Worm (Caenorhabditis elegans) whole organism, L1 larva: ENCODE data around the gene F43B10.1.

Experiments
- C04F5.9 ChIP-seq: sonication (generic microtip); optimal IDR thresholded peaks from 2 replicates; lab custom pipeline; 2016; ENCODE audit warnings: missing genetic modification characterization, missing compliant biosample characterization
- C16A3.4 ChIP-seq: fragments of 150-350 bp; optimal IDR thresholded peaks from 2 replicates; lab custom pipeline; 2014; ENCODE audit warnings: missing biosample characterization, missing genetic modification characterization
- F16B12.6 ChIP-seq: fragments of 150-350 bp; optimal IDR thresholded peaks from 2 replicates; lab custom pipeline; 2014; ENCODE audit warnings: missing biosample characterization, missing genetic modification characterization
- aha-1 ChIP-seq: fragments of 150-350 bp; optimal IDR thresholded peaks from 2 replicates; lab custom pipeline; 2014; ENCODE audit warnings: missing biosample characterization, missing genetic modification characterization
- alr-1 ChIP-seq: fragments of 200-800 bp; sonication (Bioruptor generic); optimal IDR thresholded peaks from 2 replicates; lab custom pipeline; 2018; ENCODE audit warnings: borderline replicate concordance, mild to moderate bottlenecking, missing genetic modification characterization, missing compliant biosample characterization
- aly-2 ChIP-seq: fragments of 150-350 bp; optimal IDR thresholded peaks from 2 replicates; lab custom pipeline; 2014; ENCODE audit warnings: missing biosample characterization, missing genetic modification characterization
- ceh-8 ChIP-seq: fragments of 200-800 bp; sonication (Bioruptor generic); optimal IDR thresholded peaks from 2 replicates; lab custom pipeline; 2018; ENCODE audit warnings: mild to moderate bottlenecking, missing genetic modification characterization, moderate library complexity, missing compliant biosample characterization
- ceh-82 ChIP-seq, 3 experiments: fragments of 150-350 bp in 1 of 3; sonication (generic microtip) in 2 of 3; optimal IDR thresholded peaks; 2 replicates each; lab custom pipeline; 2014 to 2017; ENCODE audit warnings: missing biosample characterization in 3 of 3, missing genetic modification characterization in 3 of 3
- ceh-88 ChIP-seq: fragments of 200-800 bp; sonication (Bioruptor generic); IDR thresholded peaks from 2 replicates; pipeline ENCODE4 v1.3.6; 2022; ENCODE audit warnings: missing genetic modification characterization, missing compliant biosample characterization
- ceh-90 ChIP-seq: sonication (generic microtip); optimal IDR thresholded peaks from 2 replicates; lab custom pipeline; 2016; ENCODE audit warnings: missing genetic modification characterization, missing compliant biosample characterization
- efl-3 ChIP-seq: fragments of 200-800 bp; sonication (Bioruptor generic); optimal IDR thresholded peaks from 2 replicates; lab custom pipeline; 2018; ENCODE audit warnings: mild to moderate bottlenecking, missing genetic modification characterization, missing compliant biosample characterization
- egl-13 ChIP-seq: sonication (generic microtip); optimal IDR thresholded peaks from 2 replicates; lab custom pipeline; 2016; ENCODE audit warnings: missing genotype, missing genetic modification reagents, missing genetic modification characterization, missing compliant biosample characterization
- egl-27 ChIP-seq, 2 experiments: fragments of 150-350 bp in 1 of 2; sonication (generic microtip); optimal IDR thresholded peaks; 3 replicates each; lab custom pipeline; 2017 to 2018; ENCODE audit warnings: missing biosample characterization in 2 of 2, missing genetic modification characterization in 2 of 2, missing genetic modification reagents in 2 of 2
- fkh-10 ChIP-seq: sonication (generic microtip); optimal IDR thresholded peaks from 2 replicates; lab custom pipeline; 2017; ENCODE audit warnings: missing biosample characterization, missing genetic modification reagents, missing genetic modification characterization
- fkh-4 ChIP-seq: sonication (generic microtip); optimal IDR thresholded peaks from 2 replicates; lab custom pipeline; 2016; ENCODE audit warnings: missing compliant biosample characterization, missing genetic modification characterization, borderline replicate concordance
- fkh-8 ChIP-seq: sonication (generic microtip); optimal IDR thresholded peaks from 2 replicates; lab custom pipeline; 2016; ENCODE audit warnings: mild to moderate bottlenecking, missing genetic modification characterization, missing compliant biosample characterization
- grh-1 ChIP-seq: fragments of 200-800 bp; sonication (Bioruptor generic); IDR thresholded peaks from 2 replicates; pipeline ENCODE4 v1.3.6; 2022; ENCODE audit warnings: missing genetic modification reagents, missing genetic modification characterization, missing compliant biosample characterization
- hlh-17 ChIP-seq: fragments of 200-800 bp; sonication (Bioruptor generic); optimal IDR thresholded peaks from 2 replicates; lab custom pipeline; 2018; ENCODE audit warnings: missing genetic modification characterization, mild to moderate bottlenecking, missing compliant biosample characterization, moderate library complexity, borderline replicate concordance
- hlh-4 ChIP-seq: sonication (generic microtip); optimal IDR thresholded peaks from 2 replicates; lab custom pipeline; 2016; ENCODE audit warnings: mild to moderate bottlenecking, missing genetic modification characterization, missing compliant biosample characterization
- hpl-2 ChIP-seq: fragments of 150-350 bp; optimal IDR thresholded peaks from 2 replicates; lab custom pipeline; 2014; ENCODE audit warnings: missing biosample characterization, missing genetic modification reagents, missing genetic modification characterization
- irx-1 ChIP-seq: sonication (generic microtip); optimal IDR thresholded peaks from 2 replicates; lab custom pipeline; 2016; ENCODE audit warnings: missing genetic modification characterization, missing compliant biosample characterization
- jun-1 ChIP-seq: fragments of 150-350 bp; optimal IDR thresholded peaks from 2 replicates; lab custom pipeline; 2014; ENCODE audit warnings: missing biosample characterization, missing genetic modification reagents, missing genetic modification characterization
- lin-13 ChIP-seq: fragments of 150-350 bp; optimal IDR thresholded peaks from 2 replicates; lab custom pipeline; 2014; ENCODE audit warnings: missing biosample characterization, missing genetic modification reagents, missing genetic modification characterization
- lin-14 ChIP-seq: fragments of 200-800 bp; sonication (Bioruptor generic); optimal IDR thresholded peaks from 2 replicates; lab custom pipeline; 2018; ENCODE audit warnings: mild to moderate bottlenecking, missing genetic modification characterization, moderate library complexity, missing compliant biosample characterization
- lin-39 ChIP-seq: fragments of 150-350 bp; optimal IDR thresholded peaks from 2 replicates; lab custom pipeline; 2014; ENCODE audit warnings: missing biosample characterization, missing genetic modification reagents, missing genetic modification characterization
- lir-3 ChIP-seq: sonication (generic microtip); optimal IDR thresholded peaks from 2 replicates; lab custom pipeline; 2016; ENCODE audit warnings: mild to moderate bottlenecking, missing genetic modification characterization, moderate library complexity, missing compliant biosample characterization; ENCODE audit not compliant: poor library complexity
- lsy-2 ChIP-seq, 2 experiments: fragments of 150-350 bp; optimal IDR thresholded peaks; 2 replicates each; lab custom pipeline; 2014; ENCODE audit warnings: missing biosample characterization in 2 of 2, missing genetic modification characterization in 2 of 2
- mef-2 ChIP-seq: fragments of 150-350 bp; optimal IDR thresholded peaks from 2 replicates; lab custom pipeline; 2014; ENCODE audit warnings: missing biosample characterization, missing genetic modification characterization
- nhr-11 ChIP-seq: fragments of 150-350 bp; optimal IDR thresholded peaks from 2 replicates; lab custom pipeline; 2014; ENCODE audit warnings: missing biosample characterization, missing genetic modification characterization
- nhr-20 ChIP-seq: sonication (generic microtip); optimal IDR thresholded peaks from 2 replicates; lab custom pipeline; 2016; ENCODE audit warnings: mild to moderate bottlenecking, missing genetic modification characterization, missing compliant biosample characterization
- nhr-237 ChIP-seq: fragments of 150-350 bp; optimal IDR thresholded peaks from 2 replicates; lab custom pipeline; 2014; ENCODE audit warnings: missing biosample characterization, missing genetic modification characterization
- nhr-47 ChIP-seq: sonication (generic microtip); optimal IDR thresholded peaks from 2 replicates; lab custom pipeline; 2016; ENCODE audit warnings: mild to moderate bottlenecking, missing genetic modification characterization, moderate library complexity, missing compliant biosample characterization
- nhr-77 ChIP-seq: fragments of 150-350 bp; optimal IDR thresholded peaks from 2 replicates; lab custom pipeline; 2014; ENCODE audit warnings: missing biosample characterization, missing genetic modification characterization
- nhr-84 ChIP-seq: sonication (generic microtip); optimal IDR thresholded peaks from 2 replicates; lab custom pipeline; 2017; ENCODE audit warnings: missing biosample characterization, missing genetic modification characterization
- nhr-90 ChIP-seq: sonication (generic microtip); optimal IDR thresholded peaks from 2 replicates; lab custom pipeline; 2016; ENCODE audit warnings: mild to moderate bottlenecking, missing genetic modification characterization, missing compliant biosample characterization; ENCODE audit not compliant: poor library complexity
- pag-3 ChIP-seq: sonication (generic microtip); optimal IDR thresholded peaks from 2 replicates; lab custom pipeline; 2017; ENCODE audit warnings: missing genetic modification characterization, mild to moderate bottlenecking, missing compliant biosample characterization, antibody characterized with exemption, borderline replicate concordance; ENCODE audit not compliant: insufficient read depth
- pax-3 ChIP-seq: fragments of 200-800 bp; sonication (Bioruptor generic); optimal IDR thresholded peaks from 2 replicates; lab custom pipeline; 2018; ENCODE audit warnings: mild to moderate bottlenecking, missing genetic modification characterization, moderate library complexity, missing compliant biosample characterization
- pqm-1 ChIP-seq: sonication (generic microtip); optimal IDR thresholded peaks from 3 replicates; lab custom pipeline; 2017; ENCODE audit warnings: missing biosample characterization, missing genetic modification characterization
- rnt-1 ChIP-seq: sonication (generic microtip); optimal IDR thresholded peaks from 2 replicates; lab custom pipeline; 2016; ENCODE audit warnings: mild to moderate bottlenecking, missing genetic modification characterization, moderate library complexity, missing compliant biosample characterization
- skn-1 ChIP-seq: fragments of 150-350 bp; optimal IDR thresholded peaks from 2 replicates; lab custom pipeline; 2014; ENCODE audit warnings: missing biosample characterization, missing genetic modification characterization
- snpc-4 ChIP-seq: fragments of 150-350 bp; optimal IDR thresholded peaks from 2 replicates; lab custom pipeline; 2014; ENCODE audit warnings: missing biosample characterization, missing genetic modification characterization
- snu-23 ChIP-seq: sonication (generic microtip); optimal IDR thresholded peaks from 2 replicates; lab custom pipeline; 2016; ENCODE audit warnings: missing genetic modification characterization, missing compliant biosample characterization
- sptf-1 ChIP-seq: fragments of 150-350 bp; optimal IDR thresholded peaks from 2 replicates; lab custom pipeline; 2014; ENCODE audit warnings: missing biosample characterization, missing genetic modification characterization
- sup-37 ChIP-seq: fragments of 200-800 bp; sonication (Bioruptor generic); optimal IDR thresholded peaks from 2 replicates; lab custom pipeline; 2018; ENCODE audit warnings: mild to moderate bottlenecking, missing genetic modification characterization, missing compliant biosample characterization
- tbx-2 ChIP-seq: sonication (generic microtip); optimal IDR thresholded peaks from 2 replicates; lab custom pipeline; 2016; ENCODE audit warnings: missing genetic modification characterization, missing compliant biosample characterization
- tlp-1 ChIP-seq: fragments of 150-350 bp; optimal IDR thresholded peaks from 2 replicates; lab custom pipeline; 2014; ENCODE audit warnings: missing biosample characterization, missing genetic modification characterization
- unc-130 ChIP-seq: fragments of 150-350 bp; optimal IDR thresholded peaks from 2 replicates; lab custom pipeline; 2017; ENCODE audit warnings: missing biosample characterization, missing genetic modification characterization, inconsistent platforms
- unc-30 ChIP-seq: sonication (generic microtip); optimal IDR thresholded peaks from 2 replicates; lab custom pipeline; 2017; ENCODE audit warnings: missing biosample characterization, missing genetic modification characterization
- unc-86 ChIP-seq: sonication (generic microtip); optimal IDR thresholded peaks from 2 replicates; lab custom pipeline; 2016; ENCODE audit warnings: missing genetic modification characterization, missing compliant biosample characterization
- xbp-1 ChIP-seq: sonication (generic microtip); optimal IDR thresholded peaks from 2 replicates; lab custom pipeline; 2016; ENCODE audit warnings: missing genetic modification characterization, missing compliant biosample characterization
- ztf-4 ChIP-seq: fragments of 150-350 bp; optimal IDR thresholded peaks from 2 replicates; lab custom pipeline; 2014; ENCODE audit warnings: missing biosample characterization, missing genetic modification characterization

F43B10.1 gene

ce11 chrX:16612293-16612946 lies 50.2 kb downstream of the F43B10.1 start (continued):
- TF ChIP-seq nhr-20, result peak; percentile 97
- TF ChIP-seq ztf-4 (tag; lab: Kevin White, UChicago), result peak; percentile 95
- peak; percentile 67 for TF ChIP-seq C04F5.9 (tag; lab: Kevin White, UChicago)
- peak; percentile 94 for TF ChIP-seq unc-86 (tag; lab: Kevin White, UChicago)
- peak; percentile 90 for TF ChIP-seq rnt-1
- TF ChIP-seq tlp-1 (tag; lab: Kevin White, UChicago), result no peak
- no peak for TF ChIP-seq F16B12.6 (tag; lab: Kevin White, UChicago)
- peak; percentile 97 for TF ChIP-seq jun-1 (tag; lab: Kevin White, UChicago)
- TF ChIP-seq egl-27 (tag; optimal IDR thresholded peaks at IDR 0.05; lab: Kevin White, UChicago), result peak; percentile 63 to 75
- TF ChIP-seq lsy-2 (tag; optimal IDR thresholded peaks at IDR 0.05; lab: Kevin White, UChicago), result peak; percentile 80 to 94
- TF ChIP-seq pqm-1 (tag; lab: Kevin White, UChicago), result no peak
- TF ChIP-seq egl-13 (tag; lab: Kevin White, UChicago), result peak; percentile 91
- TF ChIP-seq mef-2 (tag; lab: Kevin White, UChicago), result peak; percentile 89
- peak; percentile 98 for TF ChIP-seq snu-23
- peak; percentile 58 for TF ChIP-seq skn-1 (tag; lab: Kevin White, UChicago)
- no peak for TF ChIP-seq nhr-84 (tag; lab: Kevin White, UChicago)
- TF ChIP-seq tbx-2 (tag; lab: Kevin White, UChicago), result peak; percentile 97
- peak; percentile 81; the same call in 1 of the 2 replicates for TF ChIP-seq ceh-88 (GFP tag; lab: Robert Waterston, UW)
- no peak for TF ChIP-seq alr-1 (tag; lab: Kevin White, UChicago)
- TF ChIP-seq pag-3, result no peak
- peak; percentile 93 for TF ChIP-seq nhr-237 (tag; lab: Kevin White, UChicago)
- TF ChIP-seq snpc-4 (tag; lab: Kevin White, UChicago), result peak; percentile 73
- TF ChIP-seq efl-3 (GFP tag; lab: Kevin White, UChicago), result no peak
- no peak for TF ChIP-seq unc-30 (tag; lab: Kevin White, UChicago)
- peak; percentile 78 for TF ChIP-seq unc-130 (tag; lab: Kevin White, UChicago)
- TF ChIP-seq xbp-1 (tag; lab: Kevin White, UChicago), result peak; percentile 92
- peak; percentile 65 for TF ChIP-seq hpl-2 (GFP tag; lab: Kevin White, UChicago)
- no peak for TF ChIP-seq aly-2 (tag; lab: Kevin White, UChicago)
- no peak for TF ChIP-seq ceh-90 (tag; lab: Kevin White, UChicago)
- TF ChIP-seq nhr-77, result peak; percentile 95
- peak; percentile 89 to 91 (median 89) for TF ChIP-seq ceh-82 (tag; optimal IDR thresholded peaks at IDR 0.05; lab: Kevin White, UChicago)
- TF ChIP-seq lin-14, result peak; percentile 99
- TF ChIP-seq aha-1 (tag; lab: Kevin White, UChicago), result peak; percentile 78
- no peak for TF ChIP-seq hlh-4
- peak; percentile 87 for TF ChIP-seq lir-3 (tag; lab: Kevin White, UChicago)
- TF ChIP-seq sup-37, result peak; percentile 60
- peak; percentile 59 for TF ChIP-seq ceh-8
- TF ChIP-seq nhr-47 (tag; lab: Kevin White, UChicago), result peak; percentile 95
- TF ChIP-seq nhr-11 (tag; lab: Kevin White, UChicago), result peak; percentile 73
- TF ChIP-seq hlh-17 (GFP tag; lab: Kevin White, UChicago), result no peak
- peak; percentile 72 for TF ChIP-seq grh-1 (GFP tag; lab: Robert Waterston, UW)
- TF ChIP-seq irx-1 (tag; lab: Kevin White, UChicago), result peak; percentile 84
- peak; percentile 82 for TF ChIP-seq pax-3 (tag; lab: Kevin White, UChicago)
- peak; percentile 94 for TF ChIP-seq fkh-10 (GFP tag; lab: Kevin White, UChicago)
- TF ChIP-seq fkh-8 (tag; lab: Kevin White, UChicago), result peak; percentile 97
- peak; percentile 97 for TF ChIP-seq C16A3.4 (tag; lab: Kevin White, UChicago)
- no peak for TF ChIP-seq sptf-1 (tag; lab: Kevin White, UChicago)
- peak; percentile 54 for TF ChIP-seq fkh-4 (tag; lab: Kevin White, UChicago)
- peak; percentile 90 for TF ChIP-seq nhr-90 (tag; lab: Kevin White, UChicago)
- TF ChIP-seq lin-13 (GFP tag; lab: Kevin White, UChicago), result peak; percentile 94
- TF ChIP-seq lin-39 (tag; lab: Kevin White, UChicago), result peak; percentile 14
